Fruit fly (Drosophila melanogaster): ENCODE results near the gene Hakai.
A peak's percentile ranks its signal among the peaks of the same experiment; 100 is the strongest.

The Hakai gene

dm6 chr2L:19577187-19577765, 5.0 kb downstream of the Hakai start, which contains the start of the genes spi and msb1l (continued):
- no peak for TF ChIP-seq stc (GFP tag; IDR thresholded peaks at IDR 0.05)
- TF ChIP-seq CG4617 (GFP tag; optimal IDR thresholded peaks at IDR 0.05; ENCODE audit: borderline replicate concordance), result peak; percentile 0
- no peak for TF ChIP-seq ap (GFP tag; IDR thresholded peaks at IDR 0.05)
- TF ChIP-seq Myb (GFP tag; optimal IDR thresholded peaks at IDR 0.05), result peak; percentile 44
- peak; percentile 33; the same call in 1 of the 2 replicates for TF ChIP-seq Dref (GFP tag; IDR thresholded peaks at IDR 0.05)
- TF ChIP-seq CG12071 (GFP tag; optimal IDR thresholded peaks at IDR 0.05), result no peak
- peak; percentile 64 for TF ChIP-seq Rfx (GFP tag; IDR thresholded peaks at IDR 0.05)
- TF ChIP-seq Elba2 (GFP tag; optimal IDR thresholded peaks at IDR 0.05), result peak; percentile 4
- TF ChIP-seq E2f1 (GFP tag; IDR thresholded peaks at IDR 0.05), result no peak
- TF ChIP-seq CoRest (tag; optimal IDR thresholded peaks at IDR 0.05), result peak; percentile 81
- no peak for TF ChIP-seq sim (GFP tag; IDR thresholded peaks at IDR 0.05)
- peak; percentile 71 for TF ChIP-seq Hr3 (GFP tag; optimal IDR thresholded peaks at IDR 0.05)
- TF ChIP-seq CG10654 (GFP tag; optimal IDR thresholded peaks at IDR 0.05), result peak; percentile 50
- no peak for TF ChIP-seq CG17612 (GFP tag; IDR thresholded peaks at IDR 0.05)
- no peak for TF ChIP-seq trh (GFP tag; optimal IDR thresholded peaks at IDR 0.05)
- TF ChIP-seq onecut (GFP tag; IDR thresholded peaks at IDR 0.05), result no peak
- TF ChIP-seq CTCF (GFP tag; optimal IDR thresholded peaks at IDR 0.05), result no peak
- peak; percentile 35 for TF ChIP-seq mam (GFP tag; optimal IDR thresholded peaks at IDR 0.05)
- TF ChIP-seq Optix (GFP tag; IDR thresholded peaks at IDR 0.05), result no peak
- TF ChIP-seq CG14050 (GFP tag; IDR thresholded peaks at IDR 0.05), result no peak
- TF ChIP-seq HHEX (GFP tag; optimal IDR thresholded peaks at IDR 0.05), result peak; percentile 4
- TF ChIP-seq CG12299 (tag; optimal IDR thresholded peaks at IDR 0.05), result no peak
- TF ChIP-seq HLH4C (GFP tag; IDR thresholded peaks at IDR 0.05; ENCODE audit: partially characterized antibody), result peak; percentile 41; the same call in 1 of the 3 replicates
- TF ChIP-seq sd (tag; optimal IDR thresholded peaks at IDR 0.05), result no peak
- TF ChIP-seq dmrt99B (tag; optimal IDR thresholded peaks at IDR 0.05), result peak; percentile 36
- TF ChIP-seq ro (GFP tag; IDR thresholded peaks at IDR 0.05), result no peak
- TF ChIP-seq Ssrp (tag; optimal IDR thresholded peaks at IDR 0.05), result peak; percentile 45
- TF ChIP-seq CG11093 (GFP tag; IDR thresholded peaks at IDR 0.05), result no peak
- TF ChIP-seq CG9215 (GFP tag; IDR thresholded peaks at IDR 0.05), result peak; percentile 57; the same call in 1 of the 2 replicates
- no peak for TF ChIP-seq Side (GFP tag; optimal IDR thresholded peaks at IDR 0.05)
- TF ChIP-seq chm (GFP tag; IDR thresholded peaks at IDR 0.05), result no peak
- TF ChIP-seq CG11696 (GFP tag; IDR thresholded peaks at IDR 0.05), result no peak
- no peak for TF ChIP-seq gcm (GFP tag; optimal IDR thresholded peaks at IDR 0.05)
- no peak for TF ChIP-seq jumu (GFP tag; optimal IDR thresholded peaks at IDR 0.05)
- TF ChIP-seq CG16815 (GFP tag; optimal IDR thresholded peaks at IDR 0.05), result peak; percentile 50
- TF ChIP-seq Hey (tag; optimal IDR thresholded peaks at IDR 0.05), result no peak
- TF ChIP-seq CG43689 (GFP tag; IDR thresholded peaks at IDR 0.05), result no peak
- peak; percentile 67 for TF ChIP-seq Nf-YC (tag; optimal IDR thresholded peaks at IDR 0.05)
- TF ChIP-seq lbe (GFP tag; optimal IDR thresholded peaks at IDR 0.05), result no peak
- TF ChIP-seq eyg (GFP tag; optimal IDR thresholded peaks at IDR 0.05), result no peak
- peak; percentile 21 for TF ChIP-seq cato (GFP tag; optimal IDR thresholded peaks at IDR 0.05; ENCODE audit: borderline replicate concordance)
- TF ChIP-seq dimm (GFP tag; IDR thresholded peaks at IDR 0.05), result no peak
- no peak; the same call in 2 of the 3 replicates for TF ChIP-seq ken (GFP tag; IDR thresholded peaks at IDR 0.05)
- TF ChIP-seq Sin3A (optimal IDR thresholded peaks at IDR 0.05), result peak; percentile 76
- no peak for TF ChIP-seq CG3163 (GFP tag; optimal IDR thresholded peaks at IDR 0.05)
- TF ChIP-seq ham (GFP tag; IDR thresholded peaks at IDR 0.05), result no peak
- no peak for TF ChIP-seq HLHmδ (GFP tag; optimal IDR thresholded peaks at IDR 0.05)
- TF ChIP-seq schlank (tag; optimal IDR thresholded peaks at IDR 0.05), result no peak
- no peak for TF ChIP-seq Nf-YA (GFP tag; IDR thresholded peaks at IDR 0.05)
- TF ChIP-seq row (GFP tag; IDR thresholded peaks at IDR 0.05), result peak; percentile 81
- TF ChIP-seq PHDP (tag; optimal IDR thresholded peaks at IDR 0.05), result no peak
- no peak for TF ChIP-seq Stat92E (GFP tag; optimal IDR thresholded peaks at IDR 0.05)

Measured in whole organism, embryonic.